Fruit fly (Drosophila melanogaster): Measurements from ENCODE around the gene CG8813.

CG8813 gene

DNA sequence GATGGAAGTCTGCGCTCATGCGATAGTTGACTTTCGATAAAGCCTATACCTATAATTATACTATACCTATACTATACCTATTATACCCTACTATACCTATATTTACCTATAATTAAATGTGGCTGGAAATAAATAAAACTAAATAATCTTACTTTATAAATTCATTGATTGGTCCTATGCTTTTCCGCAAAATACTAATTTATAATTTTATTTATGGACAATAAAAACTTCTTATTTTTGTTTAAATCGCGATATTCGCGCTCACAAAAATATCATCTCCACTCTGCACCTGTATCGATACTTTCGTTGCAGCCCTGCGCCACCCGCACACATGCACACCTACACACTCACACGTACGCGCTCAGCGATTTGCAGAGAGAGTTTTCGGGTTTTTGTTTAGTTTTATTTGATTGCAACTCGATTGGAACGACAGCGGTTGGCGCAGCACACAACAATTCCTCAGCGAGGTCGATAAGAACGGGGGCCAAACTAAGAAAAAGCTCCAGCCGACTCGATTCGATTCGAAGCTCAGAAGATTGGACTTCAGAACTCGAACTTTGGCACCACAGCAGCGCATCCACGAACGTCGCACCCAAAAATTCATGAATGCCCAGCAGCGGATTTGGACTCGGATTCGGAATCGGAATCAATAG is 5.2 kb downstream of the CG8813 start, which contains the start of gene CG8814 (continued):
- TF ChIP-seq sens (GFP tag): peak; percentile 85
- TF ChIP-seq sens-2 (GFP tag; IDR thresholded peaks at IDR 0.05): no peak
- no peak for TF ChIP-seq disco-r (GFP tag; optimal IDR thresholded peaks at IDR 0.05)
- TF ChIP-seq CG5953 (GFP tag; IDR thresholded peaks at IDR 0.05): no peak
- TF ChIP-seq Fer2 (tag; optimal IDR thresholded peaks at IDR 0.05): peak; percentile 18
- no peak for TF ChIP-seq Dfd (GFP tag; optimal IDR thresholded peaks at IDR 0.05)
- TF ChIP-seq bab2 (GFP tag; optimal IDR thresholded peaks at IDR 0.05): peak; percentile 26
- no peak for TF ChIP-seq seq (GFP tag; IDR thresholded peaks at IDR 0.05)
- no peak for TF ChIP-seq dimm (GFP tag; IDR thresholded peaks at IDR 0.05)
- TF ChIP-seq mam (GFP tag; optimal IDR thresholded peaks at IDR 0.05): peak; percentile 63
- TF ChIP-seq gcm (GFP tag; optimal IDR thresholded peaks at IDR 0.05): peak; percentile 51
- TF ChIP-seq CG11504 (tag; optimal IDR thresholded peaks at IDR 0.05): peak; percentile 72
- TF ChIP-seq HLH54F (GFP tag; optimal IDR thresholded peaks at IDR 0.05): peak; percentile 15
- no peak for TF ChIP-seq Lim3 (GFP tag; IDR thresholded peaks at IDR 0.05)
- TF ChIP-seq dati (GFP tag; IDR thresholded peaks at IDR 0.05): no peak
- no peak for TF ChIP-seq Vsx1 (GFP tag; optimal IDR thresholded peaks at IDR 0.05)
- peak; percentile 78 for TF ChIP-seq abd-A (tag; optimal IDR thresholded peaks at IDR 0.05)
- peak; percentile 67 for TF ChIP-seq CG1602 (GFP tag; optimal IDR thresholded peaks at IDR 0.05)
- no peak for TF ChIP-seq aop (GFP tag; IDR thresholded peaks at IDR 0.05)
- TF ChIP-seq NC2α (GFP tag; optimal IDR thresholded peaks at IDR 0.05): no peak
- TF ChIP-seq wor (GFP tag; IDR thresholded peaks at IDR 0.05): peak; percentile 23; the same call in 1 of the 2 replicates
- TF ChIP-seq br (optimal IDR thresholded peaks at IDR 0.05): no peak
- peak; percentile 62 for TF ChIP-seq pzg (GFP tag; optimal IDR thresholded peaks at IDR 0.05)
- TF ChIP-seq MTF-1 (GFP tag; optimal IDR thresholded peaks at IDR 0.05; ENCODE audit: borderline replicate concordance): peak; percentile 12
- no peak for TF ChIP-seq CG10959 (GFP tag; IDR thresholded peaks at IDR 0.05)
- peak; percentile 45 for TF ChIP-seq CG18764 (GFP tag; optimal IDR thresholded peaks at IDR 0.05)
- TF ChIP-seq CTCF (GFP tag; optimal IDR thresholded peaks at IDR 0.05): peak; percentile 42
- TF ChIP-seq crol (GFP tag; IDR thresholded peaks at IDR 0.05): peak; percentile 21; the same call in 1 of the 2 replicates
- peak; percentile 76 for TF ChIP-seq tin (GFP tag; optimal IDR thresholded peaks at IDR 0.05)
- TF ChIP-seq CG16813 (GFP tag; IDR thresholded peaks at IDR 0.05; ENCODE audit: partially characterized antibody): peak; percentile 85
- peak; percentile 19 for TF ChIP-seq CG17802 (tag; optimal IDR thresholded peaks at IDR 0.05)
- TF ChIP-seq Awh (GFP tag; IDR thresholded peaks at IDR 0.05): no peak
- no peak for TF ChIP-seq CG14965 (GFP tag; optimal IDR thresholded peaks at IDR 0.05; ENCODE audit: borderline replicate concordance)
- peak; percentile 96 to 98 for TF ChIP-seq tll (GFP tag; optimal IDR thresholded peaks at IDR 0.05)
- TF ChIP-seq Side (GFP tag; optimal IDR thresholded peaks at IDR 0.05): no peak
- TF ChIP-seq sr (GFP tag; IDR thresholded peaks at IDR 0.05): 0 out of 3 replicates have a peak, but pooled peaks have one; percentile 27
- TF ChIP-seq Pdp1 (GFP tag; optimal IDR thresholded peaks at IDR 0.05): peak in 1 of 2 experiments; percentile 44
- TF ChIP-seq CG8478 (optimal IDR thresholded peaks at IDR 0.05): peak; percentile 87
- TF ChIP-seq emc (GFP tag; optimal IDR thresholded peaks at IDR 0.05): no peak
- peak; percentile 71 for TF ChIP-seq CG14441 (GFP tag; IDR thresholded peaks at IDR 0.05)
- TF ChIP-seq CG6813 (GFP tag; optimal IDR thresholded peaks at IDR 0.05): no peak
- peak; percentile 75; the same call in 1 of the 2 replicates for TF ChIP-seq CG31441 (GFP tag; IDR thresholded peaks at IDR 0.05)
- no peak for TF ChIP-seq CG31365 (tag; optimal IDR thresholded peaks at IDR 0.05)
- peak; percentile 57 for TF ChIP-seq Deaf1 (tag; optimal IDR thresholded peaks at IDR 0.05)
- no peak for TF ChIP-seq peb (GFP tag; IDR thresholded peaks at IDR 0.05)
- TF ChIP-seq ab (GFP tag; optimal IDR thresholded peaks at IDR 0.05): no peak
- TF ChIP-seq zen (tag; optimal IDR thresholded peaks at IDR 0.05): peak; percentile 52
- no peak for TF ChIP-seq CG8281 (tag; optimal IDR thresholded peaks at IDR 0.05)
- peak; percentile 22 for TF ChIP-seq nau (GFP tag; optimal IDR thresholded peaks at IDR 0.05)
- TF ChIP-seq cwo (GFP tag; optimal IDR thresholded peaks at IDR 0.05): peak; percentile 32
- peak; percentile 69 for TF ChIP-seq Opbp (GFP tag; IDR thresholded peaks at IDR 0.05; ENCODE audit: partially characterized antibody)
